Worm (Caenorhabditis elegans): ENCODE results near the gene Y62H9A.11.

- TF ChIP-seq ceh-9 (tag; optimal IDR thresholded peaks at IDR 0.05) (no peak), ets-4 (tag; optimal IDR thresholded peaks at IDR 0.05) (no peak), tbx-2 (tag; optimal IDR thresholded peaks at IDR 0.05) (no peak), K09A11.1 (tag; optimal IDR thresholded peaks at IDR 0.05; ENCODE audit: insufficient read depth) (no peak), syd-9 (tag; optimal IDR thresholded peaks at IDR 0.05) (no peak), pqm-1 (tag; optimal IDR thresholded peaks at IDR 0.05) (no peak), hlh-30 (tag; optimal IDR thresholded peaks at IDR 0.05; ENCODE audit: insufficient read depth) (no peak), ama-1 (optimal IDR thresholded peaks at IDR 0.05) (no peak), dmd-4 (tag; optimal IDR thresholded peaks at IDR 0.05; ENCODE audit: borderline replicate concordance) (no peak), nfya-1 (tag; optimal IDR thresholded peaks at IDR 0.05) (no peak), Y22D7AL.16 (tag; optimal IDR thresholded peaks at IDR 0.05) (no peak), ceh-48 (tag; optimal IDR thresholded peaks at IDR 0.05) (no peak)
Measured at ce11 chrX:11865083-11865482, 42.1 kb downstream of the Y62H9A.11 start, which contains the start of gene F54F7.6.
